Fruit fly (Drosophila melanogaster) whole organism, embryonic: ENCODE results near the gene Syt4.

Source experiments
- CG11504 ChIP-seq: fragments of 200-800 bp; sonication (Bioruptor generic); optimal IDR thresholded peaks from 3 replicates; lab custom pipeline; 2019; ENCODE audit warnings: missing biosample characterization, mild to moderate bottlenecking, missing genetic modification characterization, moderate library complexity
- CG11723 ChIP-seq: fragments of 200-800 bp; sonication (Bioruptor generic); optimal IDR thresholded peaks from 2 replicates; lab custom pipeline; 2017; ENCODE audit warnings: missing biosample characterization, mild to moderate bottlenecking, missing genetic modification characterization
- CG1233 ChIP-seq: fragments of 200-800 bp; sonication (Bioruptor generic); optimal IDR thresholded peaks from 4 replicates; lab custom pipeline; 2018; ENCODE audit warnings: missing biosample characterization, mild to moderate bottlenecking, missing genetic modification characterization
- CG13287 ChIP-seq: fragments of 200-800 bp; sonication (Bioruptor generic); IDR thresholded peaks from 2 replicates; pipeline ENCODE4 v1.3.6; 2022; ENCODE audit warnings: missing biosample characterization, missing genetic modification characterization; ENCODE audit not compliant: partially characterized antibody
- CG13775 ChIP-seq: fragments of 200-800 bp; sonication (Bioruptor generic); optimal IDR thresholded peaks from 3 replicates; lab custom pipeline; 2017; ENCODE audit warnings: missing biosample characterization, mild to moderate bottlenecking, missing genetic modification characterization
- CG14050 ChIP-seq: fragments of 200-800 bp; sonication (Bioruptor generic); IDR thresholded peaks from 3 replicates; pipeline ENCODE4 v1.3.6; 2022; ENCODE audit warnings: missing biosample characterization, missing genetic modification characterization
- CG14710 ChIP-seq: fragments of 200-800 bp; sonication (Bioruptor generic); optimal IDR thresholded peaks from 3 replicates; lab custom pipeline; 2019; ENCODE audit warnings: missing biosample characterization, mild to moderate bottlenecking, missing genetic modification characterization, moderate library complexity
- CG14965 ChIP-seq: fragments of 200-800 bp; sonication (Bioruptor generic); optimal IDR thresholded peaks from 2 replicates; lab custom pipeline; 2016; ENCODE audit warnings: missing biosample characterization, missing genetic modification characterization, borderline replicate concordance
- CG17186 ChIP-seq: fragments of 200-800 bp; sonication (Bioruptor generic); optimal IDR thresholded peaks from 3 replicates; lab custom pipeline; 2017; ENCODE audit warnings: missing biosample characterization, missing genetic modification reagents, missing genetic modification characterization
- CG17829 ChIP-seq: fragments of 200-800 bp; optimal IDR thresholded peaks from 2 replicates; lab custom pipeline; 2019; ENCODE audit warnings: missing biosample characterization, mild to moderate bottlenecking, missing genetic modification characterization, moderate library complexity
- CG18011 ChIP-seq: fragments of 200-800 bp; sonication (Bioruptor generic); optimal IDR thresholded peaks from 2 replicates; lab custom pipeline; 2017; ENCODE audit warnings: missing biosample characterization, missing genetic modification characterization, mild to moderate bottlenecking, moderate library complexity, missing genotype
- CG34376 ChIP-seq: fragments of 200-800 bp; sonication (Bioruptor generic); optimal IDR thresholded peaks from 2 replicates; lab custom pipeline; 2018; ENCODE audit warnings: missing biosample characterization, mild to moderate bottlenecking, missing genetic modification characterization
- CG4424 ChIP-seq: fragments of 200-800 bp; sonication (Bioruptor generic); optimal IDR thresholded peaks from 3 replicates; lab custom pipeline; 2016; ENCODE audit warnings: missing biosample characterization, missing genetic modification characterization
- CG4707 ChIP-seq: fragments of 200-800 bp; sonication (Bioruptor generic); optimal IDR thresholded peaks from 2 replicates; lab custom pipeline; 2018; ENCODE audit warnings: missing biosample characterization, mild to moderate bottlenecking, missing genetic modification characterization, moderate library complexity
- CG6683 ChIP-seq: fragments of 200-800 bp; sonication (Bioruptor generic); optimal IDR thresholded peaks from 2 replicates; lab custom pipeline; 2017; ENCODE audit warnings: missing biosample characterization, mild to moderate bottlenecking, missing genetic modification characterization, missing genetic modification reagents
- CG7372 ChIP-seq: fragments of 200-800 bp; sonication (Bioruptor generic); IDR thresholded peaks from 2 replicates; pipeline ENCODE4 v1.3.6; 2022; ENCODE audit warnings: missing biosample characterization, missing genetic modification characterization
- CG7839 ChIP-seq: fragments of 200-800 bp; sonication (Bioruptor generic); optimal IDR thresholded peaks from 3 replicates; lab custom pipeline; 2018; ENCODE audit warnings: missing biosample characterization, mild to moderate bottlenecking, missing genetic modification characterization, moderate library complexity
- CG9437 ChIP-seq: fragments of 200-800 bp; sonication (Bioruptor generic); optimal IDR thresholded peaks from 2 replicates; lab custom pipeline; 2018; ENCODE audit warnings: missing biosample characterization, mild to moderate bottlenecking, missing genetic modification characterization
- CG9817 ChIP-seq: fragments of 200-800 bp; sonication (Bioruptor generic); optimal IDR thresholded peaks from 2 replicates; lab custom pipeline; 2018; ENCODE audit warnings: missing biosample characterization, mild to moderate bottlenecking, missing genetic modification characterization, moderate library complexity
- Dp ChIP-seq: fragments of 200-800 bp; sonication (Bioruptor generic); optimal IDR thresholded peaks from 2 replicates; lab custom pipeline; 2018; ENCODE audit warnings: missing biosample characterization, mild to moderate bottlenecking, missing genetic modification characterization, moderate library complexity
- Dref ChIP-seq: fragments of 200-800 bp; sonication (Bioruptor generic); IDR thresholded peaks from 2 replicates; pipeline ENCODE4 v1.3.6; 2022; ENCODE audit warnings: missing biosample characterization, missing genetic modification characterization
- Fer1 ChIP-seq: fragments of 200-800 bp; sonication (Bioruptor generic); optimal IDR thresholded peaks from 2 replicates; lab custom pipeline; 2017; ENCODE audit warnings: missing biosample characterization, mild to moderate bottlenecking, missing genetic modification characterization
- HLH4C ChIP-seq: fragments of 200-800 bp; sonication (Bioruptor generic); IDR thresholded peaks from 3 replicates; pipeline ENCODE4 v1.3.6; 2022; ENCODE audit warnings: missing biosample characterization, missing genetic modification characterization; ENCODE audit not compliant: partially characterized antibody
- Hand ChIP-seq: fragments of 200-800 bp; sonication (Bioruptor generic); optimal IDR thresholded peaks from 2 replicates; lab custom pipeline; 2017; ENCODE audit warnings: mild to moderate bottlenecking, missing biosample characterization, missing genetic modification reagents, missing genetic modification characterization
- Kr ChIP-seq: fragments of 200-800 bp; sonication (Bioruptor generic); optimal IDR thresholded peaks from 2 replicates; lab custom pipeline; 2017; ENCODE audit warnings: missing biosample characterization, mild to moderate bottlenecking, missing genetic modification characterization
- MESR4 ChIP-seq: fragments of 200-800 bp; sonication (Bioruptor generic); optimal IDR thresholded peaks from 2 replicates; lab custom pipeline; 2018; ENCODE audit warnings: missing biosample characterization, mild to moderate bottlenecking, missing genetic modification characterization, moderate library complexity
- Max ChIP-seq: fragments of 200-800 bp; sonication (Bioruptor generic); optimal IDR thresholded peaks from 2 replicates; lab custom pipeline; 2016; ENCODE audit warnings: missing biosample characterization, mild to moderate bottlenecking, missing genetic modification characterization
- Sin3A ChIP-seq: fragments of >200 bp; optimal IDR thresholded peaks from 2 replicates; lab custom pipeline; 2018
- Sry-δ ChIP-seq: fragments of 200-800 bp; sonication (Bioruptor generic); optimal IDR thresholded peaks from 2 replicates; lab custom pipeline; 2016; ENCODE audit warnings: missing biosample characterization, missing genetic modification characterization
- YL-1 ChIP-seq: fragments of 200-800 bp; sonication (Bioruptor generic); optimal IDR thresholded peaks from 3 replicates; lab custom pipeline; 2017; ENCODE audit warnings: missing biosample characterization, mild to moderate bottlenecking, missing genetic modification characterization
- abd-A ChIP-seq: fragments of 200-800 bp; sonication (Bioruptor generic); optimal IDR thresholded peaks from 3 replicates; lab custom pipeline; 2019; ENCODE audit warnings: missing biosample characterization, mild to moderate bottlenecking, missing genetic modification characterization, moderate library complexity
- ac ChIP-seq: fragments of 200-800 bp; sonication (Bioruptor generic); optimal IDR thresholded peaks from 3 replicates; lab custom pipeline; 2017; ENCODE audit warnings: missing biosample characterization, mild to moderate bottlenecking, missing genetic modification characterization
- bbx ChIP-seq: fragments of 200-800 bp; sonication (Bioruptor generic); IDR thresholded peaks from 2 replicates; pipeline ENCODE4 v1.3.6; 2022; ENCODE audit warnings: missing biosample characterization, missing genetic modification characterization; ENCODE audit not compliant: partially characterized antibody
- crp ChIP-seq, 2 experiments: fragments of 200-800 bp; sonication (Bioruptor generic); optimal IDR thresholded peaks; 2 replicates in 1 of 2; 3 replicates in 1 of 2; lab custom pipeline; 2017; ENCODE audit warnings: missing biosample characterization in 2 of 2, missing genetic modification characterization in 2 of 2, mild to moderate bottlenecking in 1 of 2, moderate library complexity in 1 of 2
- da ChIP-seq: fragments of 200-800 bp; sonication (Bioruptor generic); optimal IDR thresholded peaks from 2 replicates; lab custom pipeline; 2016; ENCODE audit warnings: missing biosample characterization, missing genetic modification characterization
- danr ChIP-seq: fragments of 200-800 bp; sonication (Bioruptor generic); IDR thresholded peaks from 2 replicates; pipeline ENCODE4 v1.3.6; 2022; ENCODE audit warnings: missing biosample characterization, missing genetic modification characterization
- ems ChIP-seq: fragments of 200-800 bp; sonication (Bioruptor generic); optimal IDR thresholded peaks from 3 replicates; lab custom pipeline; 2016; ENCODE audit warnings: missing biosample characterization, missing genetic modification characterization
- exex ChIP-seq: fragments of 200-800 bp; sonication (Bioruptor generic); optimal IDR thresholded peaks from 4 replicates; lab custom pipeline; 2018; ENCODE audit warnings: missing biosample characterization, mild to moderate bottlenecking, missing genetic modification characterization, moderate library complexity
- fd64A ChIP-seq: fragments of 200-800 bp; sonication (Bioruptor generic); optimal IDR thresholded peaks from 3 replicates; lab custom pipeline; 2018; ENCODE audit warnings: missing biosample characterization, mild to moderate bottlenecking, missing genetic modification characterization
- fu2 ChIP-seq: fragments of 200-800 bp; sonication (Bioruptor generic); optimal IDR thresholded peaks from 2 replicates; lab custom pipeline; 2016; ENCODE audit warnings: missing biosample characterization, missing genetic modification characterization
- ham ChIP-seq: fragments of 200-800 bp; sonication (Bioruptor generic); IDR thresholded peaks from 2 replicates; pipeline ENCODE4 v1.3.6; 2022; ENCODE audit warnings: missing biosample characterization, missing genetic modification characterization
- lab ChIP-seq: fragments of 200-800 bp; sonication (Bioruptor generic); optimal IDR thresholded peaks from 3 replicates; lab custom pipeline; 2017; ENCODE audit warnings: missing biosample characterization, missing genetic modification characterization, mild to moderate bottlenecking, moderate library complexity, missing genetic modification reagents
- lilli ChIP-seq: fragments of 200-800 bp; sonication (Bioruptor generic); optimal IDR thresholded peaks from 3 replicates; lab custom pipeline; 2016; ENCODE audit warnings: missing biosample characterization, missing genetic modification characterization
- mirr ChIP-seq: fragments of 200-800 bp; sonication (Bioruptor generic); optimal IDR thresholded peaks from 3 replicates; lab custom pipeline; 2018; ENCODE audit warnings: missing biosample characterization, mild to moderate bottlenecking, missing genetic modification characterization
- nerfin-1 ChIP-seq: fragments of 200-800 bp; sonication (Bioruptor generic); optimal IDR thresholded peaks from 3 replicates; lab custom pipeline; 2019; ENCODE audit warnings: missing biosample characterization, mild to moderate bottlenecking, missing genetic modification characterization, moderate library complexity
- salm ChIP-seq: fragments of 200-800 bp; sonication (Bioruptor generic); optimal IDR thresholded peaks from 2 replicates; lab custom pipeline; 2018; ENCODE audit warnings: missing biosample characterization, mild to moderate bottlenecking, missing genetic modification characterization
- sens ChIP-seq: fragments of 200-800 bp; sonication (Bioruptor generic); peaks from one replicate; lab custom pipeline; 2016; ENCODE audit warnings: missing biosample characterization, missing genetic modification characterization
- twi ChIP-seq: fragments of 200-800 bp; optimal IDR thresholded peaks from 2 replicates; lab custom pipeline; 2019; ENCODE audit warnings: missing biosample characterization, mild to moderate bottlenecking, missing genetic modification characterization, moderate library complexity

Syt4 gene

dm6 chr3R:7241460-7241859, 24.4 kb upstream of the Syt4 start, which contains the start of gene CG14607:
TSS of gene CG14607 (plus strand) at chr3R:7241760.
- TF ChIP-seq HLH4C (no peak), CG7372 (GFP tag; lab: Robert Waterston, UW) (peak; percentile 56), fd64A (GFP tag; lab: Kevin White, UChicago) (no peak), twi (tag; lab: Kevin White, UChicago) (no peak), nerfin-1 (tag; lab: Kevin White, UChicago) (no peak)
- TF ChIP-seq, all 482 proteins: peak for 1

dm6 chr3R:7246889-7247288, 19.0 kb upstream of the Syt4 start, which contains the start of the genes Noc3 and CG10053:
TSS of gene Noc3 (minus strand) at chr3R:7246969.
TSS of gene CG10053 (plus strand) at chr3R:7247090.
- 0 out of 2 replicates have a peak, but pooled peaks have one; percentile 23 for TF ChIP-seq Dref (GFP tag; lab: Robert Waterston, UW)
- TF ChIP-seq CG14710 (tag; lab: Kevin White, UChicago), result no peak
- TF ChIP-seq CG4707 (GFP tag; lab: Kevin White, UChicago), result no peak
- no peak for TF ChIP-seq abd-A (tag; lab: Kevin White, UChicago)
- TF ChIP-seq CG11504 (tag; lab: Kevin White, UChicago), result no peak
- TF ChIP-seq CG14050 (GFP tag; lab: Robert Waterston, UW), result no peak
- TF ChIP-seq Max (GFP tag; lab: Kevin White, UChicago), result peak; percentile 84
- TF ChIP-seq CG6683 (GFP tag; lab: Kevin White, UChicago), result no peak
- TF ChIP-seq danr (GFP tag; lab: Robert Waterston, UW), result no peak
- peak; percentile 54; the same call in 1 of the 2 replicates for TF ChIP-seq CG13287 (GFP tag; lab: Robert Waterston, UW)
- TF ChIP-seq Fer1 (GFP tag; lab: Kevin White, UChicago), result no peak
- no peak for TF ChIP-seq CG14965 (GFP tag; lab: Kevin White, UChicago)
- no peak for TF ChIP-seq Sry-δ
- peak; percentile 79 for TF ChIP-seq YL-1 (GFP tag; lab: Kevin White, UChicago)
- TF ChIP-seq Dp (GFP tag; lab: Kevin White, UChicago), result peak; percentile 10
- TF ChIP-seq sens (GFP tag; lab: Kevin White, UChicago), result peak; percentile 48
- no peak for TF ChIP-seq da (GFP tag; lab: Kevin White, UChicago)
- TF ChIP-seq ham (GFP tag; lab: Robert Waterston, UW), result no peak
- no peak for TF ChIP-seq Kr (GFP tag; lab: Kevin White, UChicago)
- no peak for TF ChIP-seq Hand
- TF ChIP-seq CG18011 (GFP tag; lab: Kevin White, UChicago), result no peak
- no peak for TF ChIP-seq CG13775 (GFP tag; lab: Kevin White, UChicago)
- TF ChIP-seq exex (tag; lab: Kevin White, UChicago), result no peak
- no peak for TF ChIP-seq fu2 (GFP tag; lab: Kevin White, UChicago)
- TF ChIP-seq CG34376, result no peak
- no peak for TF ChIP-seq CG1233 (GFP tag; lab: Kevin White, UChicago)
- TF ChIP-seq fd64A (GFP tag; lab: Kevin White, UChicago), result no peak
- TF ChIP-seq salm (tag; lab: Kevin White, UChicago), result no peak
- TF ChIP-seq CG17186, result peak; percentile 65
- TF ChIP-seq CG9437 (GFP tag; lab: Kevin White, UChicago), result no peak
- TF ChIP-seq Sin3A (lab: Kevin White, UChicago), result peak; percentile 36
- no peak for TF ChIP-seq mirr (GFP tag; lab: Kevin White, UChicago)
- peak; percentile 47 for TF ChIP-seq MESR4
- no peak for TF ChIP-seq CG17829 (tag; lab: Kevin White, UChicago)
- TF ChIP-seq ac (GFP tag; lab: Kevin White, UChicago), result no peak
- no peak for TF ChIP-seq CG4424 (GFP tag; lab: Kevin White, UChicago)
- TF ChIP-seq lilli (GFP tag; lab: Kevin White, UChicago), result no peak
- no peak for TF ChIP-seq CG9817 (tag; lab: Kevin White, UChicago)
- no peak for TF ChIP-seq CG11723 (GFP tag; lab: Kevin White, UChicago)
- TF ChIP-seq lab, result no peak
- TF ChIP-seq nerfin-1 (tag; lab: Kevin White, UChicago), result no peak
- TF ChIP-seq bbx (GFP tag; lab: Robert Waterston, UW), result no peak
- TF ChIP-seq ems (GFP tag; lab: Kevin White, UChicago), result no peak
- peak; percentile 81 to 93 for TF ChIP-seq crp (GFP tag; optimal IDR thresholded peaks at IDR 0.05; lab: Kevin White, UChicago)
- TF ChIP-seq CG7839 (tag; lab: Kevin White, UChicago), result no peak
